Worm (Caenorhabditis elegans): ENCODE data around the gene attf-3.

The attf-3 gene

ce11 chrIII:25582-25996 is 60.6 kb downstream of the attf-3 start (continued):
- no peak for TF ChIP-seq nhr-232 (tag; optimal IDR thresholded peaks at IDR 0.05)
- TF ChIP-seq pag-3 (tag; optimal IDR thresholded peaks at IDR 0.05; ENCODE audit: borderline replicate concordance): no peak
- TF ChIP-seq pqm-1 (tag; optimal IDR thresholded peaks at IDR 0.05): no peak
- TF ChIP-seq syd-9 (tag; optimal IDR thresholded peaks at IDR 0.05): peak; percentile 7
- peak; percentile 20 for TF ChIP-seq dmd-4 (tag; optimal IDR thresholded peaks at IDR 0.05; ENCODE audit: borderline replicate concordance)
- TF ChIP-seq lim-6 (tag; optimal IDR thresholded peaks at IDR 0.05): no peak
- TF ChIP-seq ceh-6 (GFP tag; optimal IDR thresholded peaks at IDR 0.05): no peak
- no peak for TF ChIP-seq lin-11 (tag; optimal IDR thresholded peaks at IDR 0.05)
- TF ChIP-seq ceh-48 (tag; optimal IDR thresholded peaks at IDR 0.05): peak; percentile 67
- peak; percentile 46 for TF ChIP-seq C08G9.2 (tag; optimal IDR thresholded peaks at IDR 0.05)
- TF ChIP-seq pat-9 (tag; optimal IDR thresholded peaks at IDR 0.05): no peak
- TF ChIP-seq Y22D7AL.16 (tag; optimal IDR thresholded peaks at IDR 0.05): no peak
- peak; percentile 69 for TF ChIP-seq ceh-34 (tag; optimal IDR thresholded peaks at IDR 0.05)

ce11 chrIII:23862-24261 is 62.3 kb downstream of the attf-3 start, which contains the start of gene H10E21.5:
TSS of gene H10E21.5 (minus strand) at chrIII:23962.
- TF ChIP-seq ceh-22 (tag; optimal IDR thresholded peaks at IDR 0.05): no peak
- no peak for TF ChIP-seq ceh-14 (tag; optimal IDR thresholded peaks at IDR 0.05)
- TF ChIP-seq fax-1 (tag; optimal IDR thresholded peaks at IDR 0.05): no peak
- no peak for TF ChIP-seq ceh-34 (tag; optimal IDR thresholded peaks at IDR 0.05)
- TF ChIP-seq pax-1 (tag; optimal IDR thresholded peaks at IDR 0.05): no peak
- TF ChIP-seq sdc-2 (tag; optimal IDR thresholded peaks at IDR 0.05): no peak
- no peak for TF ChIP-seq hlh-30 (tag; optimal IDR thresholded peaks at IDR 0.05; ENCODE audit: insufficient read depth)
- TF ChIP-seq ceh-2 (tag; optimal IDR thresholded peaks at IDR 0.05): no peak
- no peak for TF ChIP-seq Y22D7AL.16 (tag; optimal IDR thresholded peaks at IDR 0.05)
- no peak for TF ChIP-seq pat-9 (tag; optimal IDR thresholded peaks at IDR 0.05)

ce11 chrIII:21276-21675 is 64.9 kb downstream of the attf-3 start:
- TF ChIP-seq gmeb-2 (tag; optimal IDR thresholded peaks at IDR 0.05): no peak
- TF ChIP-seq elt-4 (tag; optimal IDR thresholded peaks at IDR 0.05): peak; percentile 62
- TF ChIP-seq pqm-1 (tag; optimal IDR thresholded peaks at IDR 0.05): no peak
- no peak for TF ChIP-seq pha-2 (tag; optimal IDR thresholded peaks at IDR 0.05)
- no peak for TF ChIP-seq nhr-232 (tag; optimal IDR thresholded peaks at IDR 0.05)

All from whole organism, late embryonic.